Worm (Caenorhabditis elegans) whole organism, L2 larva: ENCODE measurements around the gene rsks-1.

Source experiments
- aly-2 ChIP-seq: fragments of 150-350 bp; optimal IDR thresholded peaks from 2 replicates; lab custom pipeline; 2014; ENCODE audit warnings: missing biosample characterization, missing genetic modification characterization
- unc-39 ChIP-seq: fragments of 150-350 bp; optimal IDR thresholded peaks from 2 replicates; lab custom pipeline; 2014; ENCODE audit warnings: missing biosample characterization, missing genetic modification characterization

DNA sequence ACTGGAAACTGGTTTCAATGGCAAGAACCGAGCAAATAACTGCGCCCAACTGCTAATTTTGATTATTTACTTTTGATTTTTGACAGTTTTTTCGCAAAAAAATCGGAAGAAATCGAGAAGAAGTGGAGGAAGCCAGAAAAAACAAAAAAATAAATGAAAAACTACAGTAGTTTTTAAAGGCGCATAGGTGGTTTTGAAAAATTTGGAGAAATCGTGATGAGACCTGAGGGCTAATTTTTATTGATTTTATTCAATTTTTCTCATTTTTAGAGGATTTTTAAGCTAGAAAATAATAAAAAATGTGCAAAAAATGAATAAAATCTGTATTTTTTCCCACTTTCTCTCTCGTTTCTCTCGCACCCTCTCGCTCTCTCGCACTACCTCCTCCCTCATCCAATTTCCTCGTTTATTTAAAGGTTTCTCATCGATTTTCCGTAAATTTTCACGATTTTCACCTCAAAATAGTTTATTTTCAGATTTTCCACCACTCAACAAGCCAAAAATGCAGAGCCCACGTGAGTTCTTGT is 29.7 kb downstream of the rsks-1 start, which contains the start of gene Y47D3A.20:
- no peak for TF ChIP-seq unc-39 (tag; lab: Kevin White, UChicago)
- no peak for TF ChIP-seq aly-2 (tag; lab: Kevin White, UChicago)
